Worm (Caenorhabditis elegans) whole organism, early embryonic: ENCODE data around the gene math-6.

Experiments used
- ama-1 ChIP-seq: fragments of 150-350 bp; optimal IDR thresholded peaks from 2 replicates; lab custom pipeline; 2014
- ets-7 ChIP-seq: sonication (generic microtip); optimal IDR thresholded peaks from 2 replicates; lab custom pipeline; 2016; ENCODE audit warnings: missing genotype, missing genetic modification characterization, missing compliant biosample characterization
- flt-1 ChIP-seq: fragments of 200-800 bp; sonication (Bioruptor generic); IDR thresholded peaks from 2 replicates; pipeline ENCODE4 v1.3.6; 2022; ENCODE audit warnings: missing genetic modification characterization, missing compliant biosample characterization
- hnd-1 ChIP-seq: sonication (generic microtip); optimal IDR thresholded peaks from 2 replicates; lab custom pipeline; 2016; ENCODE audit warnings: missing genetic modification characterization, missing compliant biosample characterization
- tbx-37 ChIP-seq: fragments of 200-800 bp; sonication (Bioruptor generic); conservative IDR thresholded peaks from 2 replicates; pipeline ENCODE4 v1.3.6; 2022; ENCODE audit warnings: missing genetic modification reagents, missing genetic modification characterization, missing compliant biosample characterization

DNA sequence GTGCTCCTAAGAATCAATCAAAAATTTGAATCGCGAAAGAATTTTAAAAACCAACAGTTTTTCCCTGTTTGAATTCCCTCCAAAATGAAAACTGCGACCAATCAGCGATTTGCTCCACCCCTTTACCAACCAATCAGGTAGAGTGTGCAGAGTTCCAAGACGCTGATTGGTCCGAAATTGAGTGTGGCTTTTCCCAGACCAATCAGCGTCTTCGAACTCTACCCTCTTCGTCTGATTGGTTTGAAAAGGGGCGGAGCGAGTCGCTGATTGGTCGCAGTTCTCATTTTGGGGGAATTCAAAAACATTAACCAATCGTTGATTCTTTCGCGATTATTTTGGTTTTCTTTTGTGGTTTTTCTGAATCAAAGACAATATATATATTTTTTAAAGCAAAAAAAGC is 40.0 kb downstream of the math-6 start:
- TF ChIP-seq ama-1 (lab: Kevin White, UChicago) (no peak), ets-7 (tag; lab: Kevin White, UChicago) (no peak), hnd-1 (no peak), tbx-37 (no peak), flt-1 (GFP tag; lab: Robert Waterston, UW) (no peak)
